Fruit fly (Drosophila melanogaster) whole organism, embryonic: ENCODE results near the gene CG9254.

Source experiments
- chn ChIP-seq: fragments of 200-800 bp; sonication (Bioruptor generic); optimal IDR thresholded peaks from 2 replicates; lab custom pipeline; 2016; ENCODE audit warnings: missing biosample characterization, missing genetic modification characterization
- sens-2 ChIP-seq: fragments of 200-800 bp; sonication (Bioruptor generic); IDR thresholded peaks from 2 replicates; pipeline ENCODE4 v1.3.6; 2022; ENCODE audit warnings: missing biosample characterization, missing genetic modification characterization

DNA sequence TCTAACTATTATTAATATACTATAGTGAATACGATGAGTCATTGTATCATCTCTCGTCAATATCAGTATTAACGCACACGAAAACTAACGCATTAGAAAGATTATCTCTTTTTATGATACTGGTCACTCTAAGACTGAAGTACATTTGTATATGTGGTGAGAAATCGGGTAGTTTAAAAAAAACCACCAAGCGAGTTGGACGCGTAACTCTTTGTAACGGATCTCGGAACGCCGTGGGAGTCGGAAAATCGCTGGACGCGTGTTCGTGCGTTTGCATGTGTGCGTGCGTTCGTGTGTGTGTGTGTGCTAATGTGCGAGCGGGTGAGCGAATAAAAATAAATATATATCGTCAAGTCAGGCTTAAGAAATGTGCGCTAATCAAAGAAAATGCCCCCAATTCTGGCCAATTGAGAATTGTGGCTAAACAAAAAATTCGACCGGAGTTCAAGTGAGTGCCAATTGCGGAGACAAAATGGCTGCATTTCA, 47.0 kb downstream of the CG9254 start, which contains the start of gene kuz:
- no peak for TF ChIP-seq chn (GFP tag; lab: Kevin White, UChicago)
- TF ChIP-seq sens-2 (GFP tag; lab: Robert Waterston, UW) = peak; percentile 27; the same call in 1 of the 2 replicates
